Worm (Caenorhabditis elegans) whole organism, L4 larva: ENCODE measurements around the gene sox-3.

Source experiments
- R02D3.7 ChIP-seq: fragments of 150-350 bp; sonication (generic microtip); optimal IDR thresholded peaks from 3 replicates; lab custom pipeline; 2014; ENCODE audit warnings: missing biosample characterization, missing genetic modification characterization
- T26A8.4 ChIP-seq: fragments of 200-800 bp; sonication (Bioruptor generic); IDR thresholded peaks from 2 replicates; pipeline ENCODE4 v1.3.6; 2022; ENCODE audit warnings: missing genetic modification characterization, missing compliant biosample characterization
- Y5F2A.4 ChIP-seq: fragments of 200-800 bp; sonication (Bioruptor generic); optimal IDR thresholded peaks from 2 replicates; lab custom pipeline; 2018; ENCODE audit warnings: mild to moderate bottlenecking, missing genetic modification characterization, missing compliant biosample characterization
- aha-1 ChIP-seq: fragments of 150-350 bp; peaks from one replicate; lab custom pipeline; 2014; ENCODE audit warnings: missing biosample characterization, missing genetic modification characterization
- aly-2 ChIP-seq: sonication (generic microtip); optimal IDR thresholded peaks from 2 replicates; lab custom pipeline; 2018; ENCODE audit warnings: missing biosample characterization, missing genetic modification characterization
- attf-4 ChIP-seq: sonication (generic microtip); optimal IDR thresholded peaks from 3 replicates; lab custom pipeline; 2017; ENCODE audit warnings: missing biosample characterization, missing genetic modification characterization
- ceh-28 ChIP-seq: fragments of 150-350 bp; optimal IDR thresholded peaks from 2 replicates; lab custom pipeline; 2014; ENCODE audit warnings: missing biosample characterization, missing genetic modification reagents, missing genetic modification characterization
- ceh-44 ChIP-seq: fragments of 200-800 bp; sonication (Bioruptor generic); IDR thresholded peaks from 2 replicates; pipeline ENCODE4 v1.3.6; 2022; ENCODE audit warnings: missing genetic modification reagents, missing genetic modification characterization, missing compliant biosample characterization
- ceh-62 ChIP-seq: sonication (generic microtip); optimal IDR thresholded peaks from 2 replicates; lab custom pipeline; 2017; ENCODE audit warnings: missing biosample characterization, missing genetic modification characterization
- ceh-82 ChIP-seq: sonication (generic microtip); optimal IDR thresholded peaks from 2 replicates; lab custom pipeline; 2017; ENCODE audit warnings: missing biosample characterization, missing genetic modification characterization
- ces-1 ChIP-seq: fragments of 150-350 bp; sonication (generic microtip); optimal IDR thresholded peaks from 4 replicates; lab custom pipeline; 2014; ENCODE audit warnings: missing biosample characterization, missing genetic modification reagents, missing genetic modification characterization
- daf-12 ChIP-seq: fragments of 150-350 bp; optimal IDR thresholded peaks from 2 replicates; lab custom pipeline; 2014; ENCODE audit warnings: missing biosample characterization, missing genetic modification reagents, missing genetic modification characterization
- daf-16 ChIP-seq, 3 experiments: sonication (generic microtip); optimal IDR thresholded peaks; 2 replicates each; lab custom pipeline; 2016 to 2017; ENCODE audit warnings: missing genetic modification characterization in 3 of 3, missing genetic modification reagents in 3 of 3, mild to moderate bottlenecking in 2 of 3, missing compliant biosample characterization in 2 of 3, missing biosample characterization in 1 of 3, moderate library complexity in 1 of 3
- daf-19 ChIP-seq: fragments of 200-800 bp; sonication (Bioruptor generic); conservative IDR thresholded peaks from 2 replicates; pipeline ENCODE4 v1.3.6; 2022; ENCODE audit warnings: missing genetic modification characterization, missing compliant biosample characterization
- dmd-6 ChIP-seq: fragments of 200-800 bp; sonication (Bioruptor generic); IDR thresholded peaks from 2 replicates; pipeline ENCODE4 v1.3.6; 2022; ENCODE audit warnings: missing genetic modification reagents, missing genetic modification characterization, missing compliant biosample characterization
- dmd-9 ChIP-seq: fragments of 200-800 bp; sonication (Bioruptor generic); IDR thresholded peaks from 2 replicates; pipeline ENCODE4 v1.3.6; 2022; ENCODE audit warnings: missing genetic modification reagents, missing genetic modification characterization, missing compliant biosample characterization
- dpl-1 ChIP-seq: fragments of 150-350 bp; optimal IDR thresholded peaks from 2 replicates; lab custom pipeline; 2014; ENCODE audit warnings: missing biosample characterization, missing genetic modification reagents, missing genetic modification characterization
- egl-27 ChIP-seq: sonication (generic microtip); optimal IDR thresholded peaks from 3 replicates; lab custom pipeline; 2017; ENCODE audit warnings: missing biosample characterization, missing genetic modification reagents, missing genetic modification characterization
- hlh-11 ChIP-seq: fragments of 200-800 bp; sonication (Bioruptor generic); optimal IDR thresholded peaks from 2 replicates; lab custom pipeline; 2018; ENCODE audit warnings: mild to moderate bottlenecking, missing genetic modification characterization, missing compliant biosample characterization
- hmg-1.1 ChIP-seq: fragments of 200-800 bp; sonication (Bioruptor generic); IDR thresholded peaks from 2 replicates; pipeline ENCODE4 v1.3.6; 2022; ENCODE audit warnings: missing genetic modification reagents, missing genetic modification characterization, missing compliant biosample characterization
- lin-13 ChIP-seq: fragments of 150-350 bp; optimal IDR thresholded peaks from 2 replicates; lab custom pipeline; 2014; ENCODE audit warnings: missing biosample characterization, missing genetic modification reagents, missing genetic modification characterization
- lin-38 ChIP-seq: fragments of 200-800 bp; sonication (Bioruptor generic); IDR thresholded peaks from 2 replicates; pipeline ENCODE4 v1.3.6; 2022; ENCODE audit warnings: missing genetic modification reagents, missing genetic modification characterization, missing compliant biosample characterization
- lir-3 ChIP-seq: sonication (generic microtip); optimal IDR thresholded peaks from 2 replicates; lab custom pipeline; 2016; ENCODE audit warnings: mild to moderate bottlenecking, missing genetic modification characterization, missing compliant biosample characterization
- lsy-2 ChIP-seq, 2 experiments: fragments of 150-350 bp in 1 of 2; sonication (generic microtip) in 1 of 2; optimal IDR thresholded peaks; 2 replicates each; lab custom pipeline; 2014 to 2017; ENCODE audit warnings: missing biosample characterization in 2 of 2, missing genetic modification characterization in 2 of 2
- madf-5 ChIP-seq, 2 experiments: fragments of 200-800 bp; sonication (Bioruptor generic); IDR thresholded peaks; 2 replicates each; pipeline ENCODE4 v1.3.6; 2022; ENCODE audit warnings: missing compliant biosample characterization in 2 of 2, missing genetic modification characterization in 2 of 2
- mdl-1 ChIP-seq, 2 experiments: fragments of 150-350 bp in 1 of 2; sonication (generic microtip) in 1 of 2; optimal IDR thresholded peaks; 2 replicates each; lab custom pipeline; 2014 to 2017; ENCODE audit warnings: missing biosample characterization in 2 of 2, missing genetic modification characterization in 2 of 2
- mes-2 ChIP-seq: sonication (generic microtip); optimal IDR thresholded peaks from 2 replicates; lab custom pipeline; 2016; ENCODE audit warnings: missing genotype, mild to moderate bottlenecking, missing genetic modification characterization, missing compliant biosample characterization; ENCODE audit not compliant: poor library complexity, severe bottlenecking
- nhr-10 ChIP-seq: fragments of 150-350 bp; optimal IDR thresholded peaks from 2 replicates; lab custom pipeline; 2014; ENCODE audit warnings: missing biosample characterization, missing genetic modification characterization
- nhr-11 ChIP-seq: fragments of 150-350 bp; optimal IDR thresholded peaks from 2 replicates; lab custom pipeline; 2014; ENCODE audit warnings: missing biosample characterization, missing genetic modification characterization
- nhr-25 ChIP-seq: sonication (generic microtip); optimal IDR thresholded peaks from 2 replicates; lab custom pipeline; 2017; ENCODE audit warnings: missing genetic modification characterization, mild to moderate bottlenecking, missing compliant biosample characterization, antibody characterized with exemption, moderate library complexity, borderline replicate concordance; ENCODE audit not compliant: insufficient read depth
- nhr-6 ChIP-seq: fragments of 150-350 bp; optimal IDR thresholded peaks from 2 replicates; lab custom pipeline; 2014; ENCODE audit warnings: missing biosample characterization, missing genetic modification characterization
- nhr-76 ChIP-seq: fragments of 150-350 bp; optimal IDR thresholded peaks from 2 replicates; lab custom pipeline; 2014; ENCODE audit warnings: missing biosample characterization, missing genetic modification characterization
- nhr-77 ChIP-seq: fragments of 150-350 bp; optimal IDR thresholded peaks from 2 replicates; lab custom pipeline; 2014; ENCODE audit warnings: missing biosample characterization, missing genetic modification characterization
- pha-4 ChIP-seq, 2 experiments: fragments of 150-350 bp in 1 of 2; fragments of 200-800 bp in 1 of 2; sonication (Bioruptor generic) in 1 of 2; IDR thresholded peaks in 1 of 2; optimal IDR thresholded peaks in 1 of 2; 2 replicates each; pipeline versions ENCODE4 v1.3.6 to Lab custom; 2014 to 2022; ENCODE audit warnings: missing genetic modification characterization in 2 of 2, missing genetic modification reagents in 2 of 2, missing biosample characterization in 1 of 2, missing compliant biosample characterization in 1 of 2
- pqm-1 ChIP-seq: sonication (generic microtip); optimal IDR thresholded peaks from 2 replicates; lab custom pipeline; 2017; ENCODE audit warnings: missing biosample characterization, missing genetic modification characterization
- saeg-2 ChIP-seq: fragments of 200-800 bp; sonication (Bioruptor generic); IDR thresholded peaks from 2 replicates; pipeline ENCODE4 v1.3.6; 2022; ENCODE audit warnings: missing genetic modification reagents, missing genetic modification characterization, missing compliant biosample characterization
- sdz-12 ChIP-seq: fragments of 200-800 bp; sonication (Bioruptor generic); optimal IDR thresholded peaks from 2 replicates; lab custom pipeline; 2018; ENCODE audit warnings: mild to moderate bottlenecking, missing genetic modification characterization, missing compliant biosample characterization
- set-16 ChIP-seq: fragments of 200-800 bp; sonication (Bioruptor generic); IDR thresholded peaks from 2 replicates; pipeline ENCODE4 v1.3.6; 2022; ENCODE audit warnings: missing genetic modification reagents, missing genetic modification characterization, missing compliant biosample characterization
- skn-1 ChIP-seq: fragments of 150-350 bp; optimal IDR thresholded peaks from 2 replicates; lab custom pipeline; 2014; ENCODE audit warnings: missing biosample characterization, missing genetic modification characterization
- snpc-4 ChIP-seq: fragments of 150-350 bp; optimal IDR thresholded peaks from 2 replicates; lab custom pipeline; 2014; ENCODE audit warnings: missing biosample characterization, missing genetic modification characterization
- spr-1 ChIP-seq: sonication (generic microtip); optimal IDR thresholded peaks from 2 replicates; lab custom pipeline; 2016; ENCODE audit warnings: mild to moderate bottlenecking, missing genetic modification characterization, missing compliant biosample characterization
- tag-97 ChIP-seq: fragments of 200-800 bp; sonication (Bioruptor generic); IDR thresholded peaks from 2 replicates; pipeline ENCODE4 v1.3.6; 2022; ENCODE audit warnings: missing genetic modification characterization, missing compliant biosample characterization
- tra-1 ChIP-seq: fragments of 200-800 bp; sonication (Bioruptor generic); IDR thresholded peaks from 2 replicates; pipeline ENCODE4 v1.3.6; 2022; ENCODE audit warnings: missing genetic modification reagents, missing genetic modification characterization, missing compliant biosample characterization
- unc-62 ChIP-seq, 3 experiments: fragments of 150-350 bp in 1 of 3; sonication (generic microtip); optimal IDR thresholded peaks in 2 of 3; peaks in 1 of 3; 1 replicate in 1 of 3; 2 replicates in 2 of 3; lab custom pipeline; 2014 to 2017; ENCODE audit warnings: missing biosample characterization in 3 of 3, missing genetic modification characterization in 3 of 3, missing genetic modification reagents in 3 of 3, missing genotype in 1 of 3
- zag-1 ChIP-seq: fragments of 150-350 bp; optimal IDR thresholded peaks from 2 replicates; lab custom pipeline; 2014; ENCODE audit warnings: missing biosample characterization, missing genetic modification characterization
- zfp-2 ChIP-seq: sonication (generic microtip); optimal IDR thresholded peaks from 2 replicates; lab custom pipeline; 2016; ENCODE audit warnings: mild to moderate bottlenecking, missing genetic modification characterization, missing compliant biosample characterization
- zfp-3 ChIP-seq: fragments of 200-800 bp; sonication (Bioruptor generic); conservative IDR thresholded peaks from 2 replicates; pipeline ENCODE4 v1.3.6; 2022; ENCODE audit warnings: missing genetic modification reagents, missing genetic modification characterization, missing compliant biosample characterization
- zip-2 ChIP-seq: fragments of 150-350 bp; optimal IDR thresholded peaks from 2 replicates; lab custom pipeline; 2014; ENCODE audit warnings: missing biosample characterization, missing genetic modification characterization
- ztf-11 ChIP-seq: fragments of 150-350 bp; optimal IDR thresholded peaks from 2 replicates; lab custom pipeline; 2014; ENCODE audit warnings: missing biosample characterization, missing genetic modification characterization

sox-3 gene

DNA sequence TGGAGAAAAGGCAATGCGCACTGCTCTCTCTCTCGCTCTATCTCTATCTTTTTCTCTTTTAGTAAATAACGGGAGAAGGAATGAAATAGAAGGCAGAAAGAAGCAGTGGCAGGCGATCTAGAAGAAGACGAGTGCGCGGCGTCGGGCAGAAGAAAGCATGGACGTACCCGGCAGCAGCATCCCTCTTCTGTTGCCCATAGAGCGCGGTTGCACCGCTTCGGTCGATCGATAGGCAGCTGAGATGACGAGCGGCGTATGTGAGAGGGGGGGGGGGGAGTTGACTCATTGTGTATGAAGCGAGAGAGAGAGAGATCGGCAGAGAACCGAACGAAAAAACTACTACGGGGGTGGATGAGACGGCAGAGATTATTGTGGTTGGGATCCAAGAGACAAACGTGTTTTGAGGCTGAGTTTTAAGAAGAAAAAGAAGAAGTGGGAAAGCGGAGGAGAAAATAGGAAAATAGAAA lies 15.4 kb upstream of the sox-3 start (continued):
- no peak for TF ChIP-seq daf-12 (tag; lab: Kevin White, UChicago)
- TF ChIP-seq lin-38, result peak; percentile 98
- TF ChIP-seq T26A8.4 (GFP tag; lab: Robert Waterston, UW), result peak; percentile 90
- TF ChIP-seq pha-4 (GFP tag; IDR thresholded peaks at IDR 0.05; lab: Robert Waterston, UW), result peak; percentile 88
- TF ChIP-seq pha-4 (tag; optimal IDR thresholded peaks at IDR 0.05; lab: Kevin White, UChicago), result no peak
- TF ChIP-seq skn-1, result no peak
- TF ChIP-seq aly-2 (tag; lab: Kevin White, UChicago), result no peak
- TF ChIP-seq hmg-1.1, result peak; percentile 95
- TF ChIP-seq ztf-11 (tag; lab: Kevin White, UChicago), result no peak
- peak; percentile 76 for TF ChIP-seq mes-2 (tag; lab: Kevin White, UChicago)
- peak; percentile 58 for TF ChIP-seq zfp-2 (tag; lab: Kevin White, UChicago)
- TF ChIP-seq ceh-62, result no peak
- TF ChIP-seq egl-27 (tag; lab: Kevin White, UChicago), result no peak
- TF ChIP-seq sdz-12, result no peak
- TF ChIP-seq nhr-10, result peak; percentile 72
- TF ChIP-seq nhr-6 (tag; lab: Kevin White, UChicago), result peak; percentile 90
- TF ChIP-seq madf-5 (GFP tag; IDR thresholded peaks at IDR 0.05; lab: Robert Waterston, UW), result no peak
- TF ChIP-seq lin-13 (GFP tag; lab: Kevin White, UChicago), result peak; percentile 89
- no peak for TF ChIP-seq daf-19 (GFP tag; lab: Robert Waterston, UW)
- TF ChIP-seq lsy-2 (tag; optimal IDR thresholded peaks at IDR 0.05; lab: Kevin White, UChicago), result peak; percentile 73 to 88
- TF ChIP-seq nhr-25 (tag; lab: Kevin White, UChicago), result peak; percentile 91
- TF ChIP-seq saeg-2 (GFP tag; lab: Robert Waterston, UW), result no peak; the same call in 1 of the 2 replicates
- peak; percentile 99 for TF ChIP-seq set-16
- TF ChIP-seq hlh-11 (tag; lab: Kevin White, UChicago), result peak; percentile 99
- no peak for TF ChIP-seq nhr-76
- no peak for TF ChIP-seq ces-1 (GFP tag; lab: Kevin White, UChicago)
- no peak for TF ChIP-seq tag-97
- no peak for TF ChIP-seq attf-4 (tag; lab: Kevin White, UChicago)
- peak; percentile 90 to 91 for TF ChIP-seq mdl-1 (tag; optimal IDR thresholded peaks at IDR 0.05; lab: Kevin White, UChicago)
- peak; percentile 86 for TF ChIP-seq dmd-6 (GFP tag; lab: Robert Waterston, UW)
- TF ChIP-seq lir-3 (tag; lab: Kevin White, UChicago), result peak; percentile 21
- TF ChIP-seq R02D3.7 (tag; lab: Kevin White, UChicago), result no peak
- peak; percentile 84 for TF ChIP-seq spr-1 (tag; lab: Kevin White, UChicago)
- TF ChIP-seq nhr-11 (tag; lab: Kevin White, UChicago), result peak; percentile 92
- peak; percentile 63 for TF ChIP-seq dpl-1 (GFP tag; lab: Kevin White, UChicago)
- peak; percentile 99 for TF ChIP-seq aha-1
- peak; percentile 58 for TF ChIP-seq snpc-4 (tag; lab: Kevin White, UChicago)
- TF ChIP-seq ceh-82, result no peak

DNA sequence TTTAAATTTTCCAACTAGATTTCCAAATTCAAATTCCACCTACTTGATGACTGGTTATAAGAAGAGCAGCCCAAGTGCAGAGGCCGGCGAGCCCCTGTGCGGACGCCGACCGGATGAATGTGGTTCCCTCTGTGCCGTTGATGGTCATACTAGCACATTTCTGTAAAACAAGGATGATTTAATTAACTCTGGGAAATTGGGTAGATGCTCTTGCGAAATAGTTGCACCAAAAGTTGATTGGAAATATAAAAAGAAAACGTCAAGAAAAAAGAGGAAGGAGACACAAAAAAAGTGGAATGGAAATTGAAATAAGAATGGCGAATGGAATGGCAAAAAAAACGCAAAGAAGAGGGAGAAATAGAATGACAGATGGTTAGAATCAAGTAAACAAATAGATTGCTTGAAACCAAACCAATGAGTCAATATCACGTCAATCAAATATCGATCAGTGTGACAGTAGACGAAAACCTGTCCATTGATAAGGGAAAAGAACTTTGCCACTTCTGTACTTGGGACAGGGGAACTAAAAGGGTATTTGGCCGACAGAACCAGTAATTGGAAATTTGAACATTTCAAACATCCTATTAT lies 14.0 kb upstream of the sox-3 start, which contains the start of gene tmem-184:
Gene tmem-184, minus strand, starts transcription at position 164 of the 588 bp plus-strand sequence.
- peak; percentile 62 for TF ChIP-seq nhr-77
- peak; percentile 0 for TF ChIP-seq mes-2 (tag; lab: Kevin White, UChicago)
- peak; percentile 9 for TF ChIP-seq pqm-1 (tag; lab: Kevin White, UChicago)
- peak in 1 of 2 experiments; percentile 90 for TF ChIP-seq daf-16 (GFP tag; optimal IDR thresholded peaks at IDR 0.05; lab: Kevin White, UChicago)
- peak; percentile 94 for TF ChIP-seq daf-16 (tag; optimal IDR thresholded peaks at IDR 0.05; lab: Kevin White, UChicago)
- no peak for TF ChIP-seq ceh-82
- no peak for TF ChIP-seq dmd-9 (GFP tag; lab: Robert Waterston, UW)
- no peak for TF ChIP-seq Y5F2A.4
- TF ChIP-seq zag-1 (tag; lab: Kevin White, UChicago), result no peak
- TF ChIP-seq zip-2 (tag; lab: Kevin White, UChicago), result no peak
- TF ChIP-seq zfp-3 (GFP tag; lab: Robert Waterston, UW), result 0 out of 2 replicates have a peak, but pooled peaks have one; percentile 22
- TF ChIP-seq tra-1 (GFP tag; lab: Robert Waterston, UW), result peak; percentile 94
- TF ChIP-seq nhr-10, result no peak
- no peak for TF ChIP-seq ceh-44
- TF ChIP-seq zfp-2 (tag; lab: Kevin White, UChicago), result no peak
- no peak for TF ChIP-seq daf-19 (GFP tag; lab: Robert Waterston, UW)
- TF ChIP-seq hmg-1.1, result 0 out of 2 replicates have a peak, but pooled peaks have one; percentile 9
- TF ChIP-seq ceh-28 (tag; lab: Kevin White, UChicago), result no peak
- TF ChIP-seq unc-62 (GFP tag; optimal IDR thresholded peaks at IDR 0.05 in 1 of 2; lab: Kevin White, UChicago), result peak; percentile 70 to 92
- TF ChIP-seq unc-62 (tag; optimal IDR thresholded peaks at IDR 0.05; lab: Kevin White, UChicago), result no peak
- TF ChIP-seq pha-4 (GFP tag; IDR thresholded peaks at IDR 0.05; lab: Robert Waterston, UW), result peak; percentile 54; the same call in 1 of the 2 replicates
- no peak for TF ChIP-seq pha-4 (tag; optimal IDR thresholded peaks at IDR 0.05; lab: Kevin White, UChicago)
